Fruit fly (Drosophila melanogaster) whole organism, embryonic: ENCODE data around the gene CG31886.

Experiments
- Awh ChIP-seq: fragments of 200-800 bp; sonication (Bioruptor generic); IDR thresholded peaks from 2 replicates; pipeline ENCODE4, ENCODE4 v1.3.6; 2022; ENCODE audit warnings: missing biosample characterization, missing genetic modification characterization
- BEAF-32 ChIP-seq: fragments of 200-800 bp; sonication (Bioruptor generic); optimal IDR thresholded peaks from 3 replicates; lab custom pipeline; 2017; ENCODE audit warnings: missing biosample characterization, missing genetic modification characterization, mild to moderate bottlenecking, moderate library complexity, missing genetic modification reagents
- CG10147 ChIP-seq: fragments of 200-800 bp; sonication (Bioruptor generic); optimal IDR thresholded peaks from 2 replicates; lab custom pipeline; 2019; ENCODE audit warnings: missing biosample characterization, mild to moderate bottlenecking, missing genetic modification characterization, moderate library complexity
- CG10321 ChIP-seq: fragments of 200-800 bp; sonication (Bioruptor generic); IDR thresholded peaks from 2 replicates; pipeline ENCODE4 v1.3.6; 2022; ENCODE audit warnings: missing biosample characterization, missing genetic modification characterization
- CG10366 ChIP-seq: fragments of 200-800 bp; sonication (Bioruptor generic); IDR thresholded peaks from 2 replicates; pipeline ENCODE4 v1.3.6; 2022; ENCODE audit warnings: missing biosample characterization, missing genetic modification characterization
- CG11085 ChIP-seq: fragments of 200-800 bp; sonication (Bioruptor generic); IDR thresholded peaks from 2 replicates; pipeline ENCODE4 v1.3.6; 2022; ENCODE audit warnings: missing biosample characterization, missing genetic modification characterization
- CG11093 ChIP-seq: fragments of 200-800 bp; sonication (Bioruptor generic); IDR thresholded peaks from 3 replicates; pipeline ENCODE4 v1.3.6; 2022; ENCODE audit warnings: missing biosample characterization, missing genetic modification characterization
- CG11723 ChIP-seq: fragments of 200-800 bp; sonication (Bioruptor generic); optimal IDR thresholded peaks from 2 replicates; lab custom pipeline; 2017; ENCODE audit warnings: missing biosample characterization, mild to moderate bottlenecking, missing genetic modification characterization
- CG15073 ChIP-seq: fragments of 200-800 bp; sonication (Bioruptor generic); optimal IDR thresholded peaks from 2 replicates; lab custom pipeline; 2016; ENCODE audit warnings: missing biosample characterization, missing genetic modification characterization
- CG16813 ChIP-seq: fragments of 200-800 bp; sonication (Bioruptor generic); IDR thresholded peaks from 3 replicates; pipeline ENCODE4 v1.3.6; 2022; ENCODE audit warnings: missing biosample characterization, missing genetic modification characterization; ENCODE audit not compliant: partially characterized antibody
- CG17359 ChIP-seq: fragments of 200-800 bp; sonication (Bioruptor generic); optimal IDR thresholded peaks from 3 replicates; lab custom pipeline; 2018; ENCODE audit warnings: missing biosample characterization, mild to moderate bottlenecking, missing genetic modification characterization, moderate library complexity
- CG17802 ChIP-seq: fragments of 200-800 bp; sonication (Bioruptor generic); optimal IDR thresholded peaks from 2 replicates; lab custom pipeline; 2018; ENCODE audit warnings: missing biosample characterization, mild to moderate bottlenecking, missing genetic modification characterization, moderate library complexity
- CG2712 ChIP-seq: fragments of 200-800 bp; optimal IDR thresholded peaks from 3 replicates; lab custom pipeline; 2019; ENCODE audit warnings: missing biosample characterization, mild to moderate bottlenecking, missing genetic modification characterization, moderate library complexity
- CG34376 ChIP-seq: fragments of 200-800 bp; sonication (Bioruptor generic); optimal IDR thresholded peaks from 2 replicates; lab custom pipeline; 2018; ENCODE audit warnings: missing biosample characterization, mild to moderate bottlenecking, missing genetic modification characterization
- CG3726 ChIP-seq: fragments of 200-800 bp; sonication (Bioruptor generic); IDR thresholded peaks from 3 replicates; pipeline ENCODE4, ENCODE4 v1.3.6; 2022; ENCODE audit warnings: missing biosample characterization, missing genetic modification characterization
- CG4730 ChIP-seq: fragments of 200-800 bp; sonication (Bioruptor generic); IDR thresholded peaks from 2 replicates; pipeline ENCODE4 v1.3.6; 2022; ENCODE audit warnings: missing biosample characterization, missing genetic modification characterization
- CG4820 ChIP-seq: fragments of 200-800 bp; sonication (Bioruptor generic); optimal IDR thresholded peaks from 3 replicates; lab custom pipeline; 2016; ENCODE audit warnings: missing biosample characterization, missing genetic modification characterization
- CG6689 ChIP-seq: fragments of 200-800 bp; sonication (Bioruptor generic); IDR thresholded peaks from 2 replicates; pipeline ENCODE4 v1.3.6; 2022; ENCODE audit warnings: missing biosample characterization, missing genetic modification characterization
- CG7928 ChIP-seq: fragments of 200-800 bp; sonication (Bioruptor generic); optimal IDR thresholded peaks from 2 replicates; lab custom pipeline; 2017; ENCODE audit warnings: missing biosample characterization, mild to moderate bottlenecking, missing genetic modification characterization
- CHES-1-like ChIP-seq: fragments of 200-800 bp; sonication (Bioruptor generic); optimal IDR thresholded peaks from 2 replicates; lab custom pipeline; 2016; ENCODE audit warnings: missing biosample characterization, missing genetic modification characterization
- Chrac-16 ChIP-seq: fragments of 200-800 bp; sonication (Bioruptor generic); optimal IDR thresholded peaks from 3 replicates; lab custom pipeline; 2016; ENCODE audit warnings: missing biosample characterization, missing genetic modification characterization
- Deaf1 ChIP-seq: fragments of 200-800 bp; optimal IDR thresholded peaks from 3 replicates; lab custom pipeline; 2019; ENCODE audit warnings: missing biosample characterization, mild to moderate bottlenecking, missing genetic modification characterization, moderate library complexity
- Ets97D ChIP-seq: fragments of 200-800 bp; sonication (Bioruptor generic); optimal IDR thresholded peaks from 3 replicates; lab custom pipeline; 2016; ENCODE audit warnings: missing biosample characterization, missing genetic modification characterization
- Fer1 ChIP-seq: fragments of 200-800 bp; sonication (Bioruptor generic); optimal IDR thresholded peaks from 2 replicates; lab custom pipeline; 2017; ENCODE audit warnings: missing biosample characterization, mild to moderate bottlenecking, missing genetic modification characterization
- GATAe ChIP-seq: fragments of 200-800 bp; sonication (Bioruptor generic); conservative IDR thresholded peaks from 2 replicates; pipeline ENCODE4 v1.3.6; 2022; ENCODE audit warnings: missing biosample characterization, missing genetic modification characterization
- HmgD ChIP-seq: fragments of 200-800 bp; sonication (Bioruptor generic); optimal IDR thresholded peaks from 3 replicates; lab custom pipeline; 2016; ENCODE audit warnings: missing biosample characterization, missing genetic modification characterization
- NK7.1 ChIP-seq: fragments of 200-800 bp; sonication (Bioruptor generic); optimal IDR thresholded peaks from 3 replicates; lab custom pipeline; 2016; ENCODE audit warnings: missing biosample characterization, missing genetic modification characterization
- NfI ChIP-seq: fragments of 200-800 bp; sonication (Bioruptor generic); optimal IDR thresholded peaks from 3 replicates; lab custom pipeline; 2018; ENCODE audit warnings: missing biosample characterization, mild to moderate bottlenecking, missing genetic modification characterization, moderate library complexity
- bab2 ChIP-seq: fragments of 200-800 bp; sonication (Bioruptor generic); optimal IDR thresholded peaks from 2 replicates; lab custom pipeline; 2016; ENCODE audit warnings: missing biosample characterization, missing genetic modification characterization
- br ChIP-seq: fragments of >200 bp; optimal IDR thresholded peaks from 2 replicates; lab custom pipeline; 2017
- corto ChIP-seq: fragments of 200-800 bp; sonication (Bioruptor generic); optimal IDR thresholded peaks from 2 replicates; lab custom pipeline; 2016; ENCODE audit warnings: missing biosample characterization, mild to moderate bottlenecking, missing genetic modification characterization, moderate library complexity
- en ChIP-seq: fragments of 200-800 bp; sonication (Bioruptor generic); optimal IDR thresholded peaks from 2 replicates; lab custom pipeline; 2016; ENCODE audit warnings: missing biosample characterization, missing genetic modification characterization
- fru ChIP-seq: fragments of >200 bp; optimal IDR thresholded peaks from 2 replicates; lab custom pipeline; 2017
- h ChIP-seq: fragments of >200 bp; optimal IDR thresholded peaks from 2 replicates; lab custom pipeline; 2017
- ham ChIP-seq: fragments of 200-800 bp; sonication (Bioruptor generic); IDR thresholded peaks from 2 replicates; pipeline ENCODE4 v1.3.6; 2022; ENCODE audit warnings: missing biosample characterization, missing genetic modification characterization
- jigr1 ChIP-seq: fragments of 200-800 bp; sonication (Bioruptor generic); IDR thresholded peaks from 3 replicates; pipeline ENCODE4 v1.3.6; 2022; ENCODE audit warnings: missing biosample characterization, missing genetic modification characterization
- klu ChIP-seq: fragments of 200-800 bp; sonication (Bioruptor generic); IDR thresholded peaks from 2 replicates; pipeline ENCODE4 v1.3.6; 2022; ENCODE audit warnings: missing biosample characterization, missing genetic modification characterization
- lab ChIP-seq: fragments of 200-800 bp; sonication (Bioruptor generic); optimal IDR thresholded peaks from 3 replicates; lab custom pipeline; 2017; ENCODE audit warnings: missing biosample characterization, missing genetic modification characterization, mild to moderate bottlenecking, moderate library complexity, missing genetic modification reagents
- sd ChIP-seq: fragments of 200-800 bp; sonication (Bioruptor generic); optimal IDR thresholded peaks from 3 replicates; lab custom pipeline; 2018; ENCODE audit warnings: missing biosample characterization, mild to moderate bottlenecking, missing genetic modification characterization, moderate library complexity
- sr ChIP-seq: fragments of 200-800 bp; sonication (Bioruptor generic); IDR thresholded peaks from 3 replicates; pipeline ENCODE4 v1.3.6; 2022; ENCODE audit warnings: missing biosample characterization, missing genetic modification characterization
- stc ChIP-seq: fragments of 200-800 bp; sonication (Bioruptor generic); IDR thresholded peaks from 2 replicates; pipeline ENCODE4 v1.3.6; 2022; ENCODE audit warnings: missing biosample characterization, missing genetic modification characterization
- stwl ChIP-seq: fragments of 200-800 bp; sonication (Bioruptor generic); optimal IDR thresholded peaks from 3 replicates; lab custom pipeline; 2018; ENCODE audit warnings: missing biosample characterization, mild to moderate bottlenecking, missing genetic modification characterization, moderate library complexity
- tna ChIP-seq: fragments of 200-800 bp; sonication (Bioruptor generic); IDR thresholded peaks from 2 replicates; pipeline ENCODE4 v1.3.6; 2022; ENCODE audit warnings: missing biosample characterization, missing genetic modification characterization; ENCODE audit not compliant: partially characterized antibody
- unpg ChIP-seq: fragments of 200-800 bp; sonication (Bioruptor generic); optimal IDR thresholded peaks from 3 replicates; lab custom pipeline; 2018; ENCODE audit warnings: missing biosample characterization, mild to moderate bottlenecking, missing genetic modification characterization, moderate library complexity
- zen ChIP-seq: fragments of 200-800 bp; sonication (Bioruptor generic); optimal IDR thresholded peaks from 3 replicates; lab custom pipeline; 2018; ENCODE audit warnings: missing biosample characterization, mild to moderate bottlenecking, missing genetic modification characterization, moderate library complexity
- zfh2 ChIP-seq: fragments of 200-800 bp; sonication (Bioruptor generic); optimal IDR thresholded peaks from 2 replicates; lab custom pipeline; 2016; ENCODE audit warnings: missing biosample characterization, missing genetic modification characterization

Gene CG31886

dm6 chr2L:8937003-8937402 is 21.8 kb downstream of the CG31886 start, which contains the start of gene Tsp29Fb (continued):
- TF ChIP-seq ham (GFP tag; lab: Robert Waterston, UW): no peak
- peak; percentile 65 for TF ChIP-seq bab2 (GFP tag; lab: Kevin White, UChicago)
- TF ChIP-seq stc: peak; percentile 51
- TF ChIP-seq HmgD (GFP tag; lab: Kevin White, UChicago): no peak
- no peak for TF ChIP-seq en (GFP tag; lab: Kevin White, UChicago)
- no peak for TF ChIP-seq CG15073
- TF ChIP-seq CG4730 (GFP tag; lab: Robert Waterston, UW): 0 out of 2 replicates have a peak, but pooled peaks have one; percentile 45
- peak; percentile 65; the same call in 1 of the 2 replicates for TF ChIP-seq CG10366 (GFP tag; lab: Robert Waterston, UW)
- TF ChIP-seq CG11723 (GFP tag; lab: Kevin White, UChicago): peak; percentile 33
- TF ChIP-seq br (lab: Kevin White, UChicago): no peak
- TF ChIP-seq klu (GFP tag; lab: Robert Waterston, UW): peak; percentile 52; the same call in 1 of the 2 replicates
- TF ChIP-seq NK7.1 (GFP tag; lab: Kevin White, UChicago): no peak
- peak; percentile 90 for TF ChIP-seq lab (GFP tag; lab: Kevin White, UChicago)
- TF ChIP-seq sr (GFP tag; lab: Robert Waterston, UW): no peak; the same call in 2 of the 3 replicates
- TF ChIP-seq Awh (GFP tag; lab: Robert Waterston, UW): peak; percentile 67; the same call in 1 of the 2 replicates
- TF ChIP-seq NfI (GFP tag; lab: Kevin White, UChicago): peak; percentile 73
- peak; percentile 61 for TF ChIP-seq Deaf1 (tag; lab: Kevin White, UChicago)
- peak; percentile 77 for TF ChIP-seq CG17359 (tag; lab: Kevin White, UChicago)
- no peak for TF ChIP-seq CG34376 (GFP tag; lab: Kevin White, UChicago)
- TF ChIP-seq CG6689 (GFP tag; lab: Robert Waterston, UW): peak; percentile 60
- 0 out of 2 replicates have a peak, but pooled peaks have one; percentile 21 for TF ChIP-seq CG11085
- TF ChIP-seq tna: no peak
- 0 out of 3 replicates have a peak, but pooled peaks have one; percentile 11 for TF ChIP-seq jigr1 (GFP tag; lab: Robert Waterston, UW)
- TF ChIP-seq BEAF-32 (GFP tag; lab: Kevin White, UChicago): no peak
- TF ChIP-seq corto (GFP tag; lab: Kevin White, UChicago): peak; percentile 5
- peak; percentile 13 for TF ChIP-seq sd (tag; lab: Kevin White, UChicago)
- TF ChIP-seq Fer1: peak; percentile 91
- TF ChIP-seq CG4820 (GFP tag; lab: Kevin White, UChicago): peak; percentile 51
- TF ChIP-seq CG10147: peak; percentile 71
- peak; percentile 73 for TF ChIP-seq CG2712 (tag; lab: Kevin White, UChicago)
- TF ChIP-seq CG16813 (GFP tag; lab: Robert Waterston, UW): no peak
- TF ChIP-seq GATAe: peak; percentile 63; the same call in 1 of the 2 replicates
- peak; percentile 54 for TF ChIP-seq CHES-1-like (GFP tag; lab: Kevin White, UChicago)
- peak; percentile 65; the same call in 2 of the 3 replicates for TF ChIP-seq CG11093 (GFP tag; lab: Robert Waterston, UW)
- TF ChIP-seq CG7928: peak; percentile 15
- TF ChIP-seq Ets97D (GFP tag; lab: Kevin White, UChicago): no peak
- TF ChIP-seq h (lab: Kevin White, UChicago): no peak
- no peak for TF ChIP-seq stwl (tag; lab: Kevin White, UChicago)
- peak; percentile 49; the same call in 1 of the 2 replicates for TF ChIP-seq CG10321 (GFP tag; lab: Robert Waterston, UW)
- TF ChIP-seq fru (lab: Kevin White, UChicago): no peak
- TF ChIP-seq zen (tag; lab: Kevin White, UChicago): no peak
- peak; percentile 79 for TF ChIP-seq unpg (GFP tag; lab: Kevin White, UChicago)
- 0 out of 3 replicates have a peak, but pooled peaks have one; percentile 47 for TF ChIP-seq CG3726 (GFP tag; lab: Robert Waterston, UW)
- TF ChIP-seq CG17802: no peak
- TF ChIP-seq Chrac-16 (GFP tag; lab: Kevin White, UChicago): peak; percentile 56
- TF ChIP-seq zfh2: peak; percentile 61
- TF ChIP-seq, all 482 proteins: peak for 289
